Fruit fly (Drosophila melanogaster) Kc167 (cell line): ENCODE results near the gene anox.
A peak's percentile ranks its signal among the peaks of the same experiment; 100 is the strongest.

Source experiments
- Myc ChIP-seq: fragments of >200 bp; optimal IDR thresholded peaks from 2 replicates; lab custom pipeline; 2017; ENCODE audit warnings: missing external identifiers
- Sin3A ChIP-seq: fragments of >200 bp; optimal IDR thresholded peaks from 2 replicates; lab custom pipeline; 2018; ENCODE audit warnings: missing external identifiers
- h ChIP-seq: fragments of >200 bp; optimal IDR thresholded peaks from 3 replicates; lab custom pipeline; 2018; ENCODE audit warnings: missing external identifiers
- insv ChIP-seq: fragments of >200 bp; optimal IDR thresholded peaks from 3 replicates; lab custom pipeline; 2018; ENCODE audit warnings: missing external identifiers
- psq ChIP-seq: fragments of >200 bp; optimal IDR thresholded peaks from 2 replicates; lab custom pipeline; 2017; ENCODE audit warnings: missing external identifiers
- ttk ChIP-seq: sonication (Bioruptor generic); optimal IDR thresholded peaks from 2 replicates; lab custom pipeline; 2017; ENCODE audit warnings: missing external identifiers

Gene anox

dm6 chrX:21345036-21345500 lies 26.0 kb upstream of the anox start, which contains the start of gene dod:
dod (plus strand) TSS chrX:21345358.
- TF ChIP-seq Sin3A (lab: Kevin White, UChicago) (no peak), Myc (no peak), h (no peak), ttk (lab: Kevin White, UChicago) (no peak), psq (lab: Kevin White, UChicago) (no peak), insv (lab: Kevin White, UChicago) (no peak)

dm6 chrX:21339476-21339931 lies 20.4 kb upstream of the anox start, which contains the start of the genes tty and fliI:
tty (minus strand) TSS chrX:21339676.
fliI (plus strand) TSS chrX:21339741.
- TF ChIP-seq Myc, result no peak
- TF ChIP-seq ttk (lab: Kevin White, UChicago), result no peak
- no peak for TF ChIP-seq h
- no peak for TF ChIP-seq psq (lab: Kevin White, UChicago)
- no peak for TF ChIP-seq insv (lab: Kevin White, UChicago)
- TF ChIP-seq Sin3A (lab: Kevin White, UChicago), result no peak

- TF ChIP-seq Sin3A (lab: Kevin White, UChicago), result no peak
- TF ChIP-seq psq (lab: Kevin White, UChicago), result no peak
- TF ChIP-seq insv (lab: Kevin White, UChicago), result no peak
- TF ChIP-seq ttk (lab: Kevin White, UChicago), result no peak
- TF ChIP-seq h, result no peak
- no peak for TF ChIP-seq Myc
These were observed 19.1 kb upstream of the anox start for dm6 chrX:21338153-21338552.

dm6 chrX:21337057-21337456 lies 18.0 kb upstream of the anox start:
- TF ChIP-seq ttk (lab: Kevin White, UChicago), result no peak
- TF ChIP-seq insv (lab: Kevin White, UChicago), result no peak
- TF ChIP-seq Sin3A (lab: Kevin White, UChicago), result no peak
- no peak for TF ChIP-seq h
- TF ChIP-seq Myc, result no peak
- no peak for TF ChIP-seq psq (lab: Kevin White, UChicago)

- TF ChIP-seq Sin3A (lab: Kevin White, UChicago), result no peak
- TF ChIP-seq insv (lab: Kevin White, UChicago), result no peak
- TF ChIP-seq Myc, result no peak
- no peak for TF ChIP-seq ttk (lab: Kevin White, UChicago)
- no peak for TF ChIP-seq h
- TF ChIP-seq psq (lab: Kevin White, UChicago), result no peak
These were observed 15.5 kb upstream of the anox start for dm6 chrX:21334522-21335104.

- TF ChIP-seq psq (lab: Kevin White, UChicago) (no peak), ttk (lab: Kevin White, UChicago) (no peak), Myc (no peak), insv (lab: Kevin White, UChicago) (no peak), h (no peak), Sin3A (lab: Kevin White, UChicago) (no peak)
These were observed 14.0 kb upstream of the anox start for dm6 chrX:21333135-21333534.

dm6 chrX:21323933-21324688 lies 5.0 kb upstream of the anox start, which contains the start of the genes Dd and CG1486:
Dd (minus strand) TSS chrX:21324009.
CG1486 (plus strand) TSS chrX:21324046.
- no peak for TF ChIP-seq insv (lab: Kevin White, UChicago)
- TF ChIP-seq Sin3A (lab: Kevin White, UChicago), result peak; percentile 13

- TF ChIP-seq psq (lab: Kevin White, UChicago), result no peak
- TF ChIP-seq insv (lab: Kevin White, UChicago), result no peak
- TF ChIP-seq ttk (lab: Kevin White, UChicago), result no peak
- TF ChIP-seq h, result no peak
- no peak for TF ChIP-seq Myc
- no peak for TF ChIP-seq Sin3A (lab: Kevin White, UChicago)
These were observed 4.1 kb upstream of the anox start for dm6 chrX:21323171-21323695.

- TF ChIP-seq psq (lab: Kevin White, UChicago) (no peak), ttk (lab: Kevin White, UChicago) (no peak), h (no peak), insv (lab: Kevin White, UChicago) (no peak), Myc (no peak), Sin3A (lab: Kevin White, UChicago) (no peak)
These were observed 3.3 kb upstream of the anox start for dm6 chrX:21322289-21322981.

- no peak for TF ChIP-seq h
- no peak for TF ChIP-seq ttk (lab: Kevin White, UChicago)
- TF ChIP-seq insv (lab: Kevin White, UChicago), result no peak
- no peak for TF ChIP-seq Sin3A (lab: Kevin White, UChicago)
- TF ChIP-seq psq (lab: Kevin White, UChicago), result no peak
- no peak for TF ChIP-seq Myc
These were observed 1.7 kb downstream of the anox start, which contains the start of gene CG1801 for dm6 chrX:21317422-21317821. CG1801 (minus strand) TSS chrX:21317522.

- TF ChIP-seq h (no peak), psq (lab: Kevin White, UChicago) (no peak), ttk (lab: Kevin White, UChicago) (no peak), Sin3A (lab: Kevin White, UChicago) (no peak), Myc (no peak), insv (lab: Kevin White, UChicago) (no peak)
These were observed 3.2 kb downstream of the anox start, which contains the start of gene Rpt6 for dm6 chrX:21315852-21316251. Rpt6 (plus strand) TSS chrX:21316052.
